Worm (Caenorhabditis elegans) whole organism, late embryonic: Measurements from ENCODE around the gene cey-4.

Experiments
- pat-9 ChIP-seq: fragments of 200-800 bp; sonication (Bioruptor generic); optimal IDR thresholded peaks from 2 replicates; lab custom pipeline; 2018; ENCODE audit warnings: mild to moderate bottlenecking, missing genetic modification characterization, moderate library complexity, missing compliant biosample characterization
- pha-4 ChIP-seq: fragments of 150-350 bp; optimal IDR thresholded peaks from 2 replicates; lab custom pipeline; 2018; ENCODE audit warnings: missing biosample characterization, missing genetic modification reagents, missing genetic modification characterization
- pqm-1 ChIP-seq: sonication (generic microtip); optimal IDR thresholded peaks from 2 replicates; lab custom pipeline; 2016; ENCODE audit warnings: missing genetic modification characterization, missing compliant biosample characterization

ce11 chrIII:10831483-10831882 is 37.0 kb downstream of the cey-4 start:
- no peak for TF ChIP-seq pat-9
- TF ChIP-seq pqm-1 (tag; lab: Kevin White, UChicago): no peak
- TF ChIP-seq pha-4: no peak
